Fruit fly (Drosophila melanogaster): Measurements from ENCODE around the gene Mnat9.

The Mnat9 gene

dm6 chr3R:31605117-31605432 is 10.9 kb downstream of the Mnat9 start (continued):
- TF ChIP-seq row (GFP tag; IDR thresholded peaks at IDR 0.05) (0 out of 3 replicates have a peak, but pooled peaks have one; percentile 7), exex (tag; optimal IDR thresholded peaks at IDR 0.05) (peak; percentile 8), CG15269 (tag; optimal IDR thresholded peaks at IDR 0.05) (peak; percentile 14), Med (GFP tag) (no peak), CG2678 (tag; optimal IDR thresholded peaks at IDR 0.05) (peak; percentile 4), CG1529 (GFP tag; optimal IDR thresholded peaks at IDR 0.05) (no peak), eve (GFP tag; optimal IDR thresholded peaks at IDR 0.05) (peak in 1 of 2 experiments; percentile 74), sens-2 (GFP tag; IDR thresholded peaks at IDR 0.05) (no peak), fd64A (GFP tag; optimal IDR thresholded peaks at IDR 0.05) (no peak), CG2199 (GFP tag; IDR thresholded peaks at IDR 0.05) (0 out of 3 replicates have a peak, but pooled peaks have one; percentile 27), CG18011 (GFP tag; optimal IDR thresholded peaks at IDR 0.05) (no peak), ato (GFP tag; IDR thresholded peaks at IDR 0.05; ENCODE audit: partially characterized antibody) (no peak), CG6272 (GFP tag; IDR thresholded peaks at IDR 0.05) (no peak), Atf3 (GFP tag; optimal IDR thresholded peaks at IDR 0.05) (no peak), ssp (GFP tag; IDR thresholded peaks at IDR 0.05) (no peak), slou (GFP tag; optimal IDR thresholded peaks at IDR 0.05) (no peak), amos (GFP tag; IDR thresholded peaks at IDR 0.05; ENCODE audit: partially characterized antibody) (no peak), wek (GFP tag; optimal IDR thresholded peaks at IDR 0.05) (no peak), inv (GFP tag; IDR thresholded peaks at IDR 0.05; ENCODE audit: partially characterized antibody) (no peak), Pdp1 (GFP tag; optimal IDR thresholded peaks at IDR 0.05) (peak in 1 of 2 experiments; percentile 78), pfk (GFP tag; optimal IDR thresholded peaks at IDR 0.05) (peak; percentile 66), trem (tag; optimal IDR thresholded peaks at IDR 0.05) (no peak), Dip2 (GFP tag; IDR thresholded peaks at IDR 0.05) (no peak), Hr3 (GFP tag; optimal IDR thresholded peaks at IDR 0.05) (no peak), Hr78 (GFP tag; optimal IDR thresholded peaks at IDR 0.05) (peak in 1 of 2 experiments; percentile 90), Xbp1 (GFP tag; optimal IDR thresholded peaks at IDR 0.05) (no peak), CG17568 (GFP tag; optimal IDR thresholded peaks at IDR 0.05) (peak; percentile 10), grau (tag; optimal IDR thresholded peaks at IDR 0.05) (peak; percentile 84), Dfd (GFP tag; optimal IDR thresholded peaks at IDR 0.05) (no peak), dysf (GFP tag; IDR thresholded peaks at IDR 0.05) (0 out of 3 replicates have a peak, but pooled peaks have one; percentile 13), Oaz (GFP tag; IDR thresholded peaks at IDR 0.05) (no peak), grn (GFP tag; optimal IDR thresholded peaks at IDR 0.05) (peak; percentile 49), her (GFP tag; optimal IDR thresholded peaks at IDR 0.05) (no peak), eyg (GFP tag; optimal IDR thresholded peaks at IDR 0.05) (no peak), CG6765 (GFP tag; optimal IDR thresholded peaks at IDR 0.05) (no peak), z (GFP tag; IDR thresholded peaks at IDR 0.05) (no peak)

DNA sequence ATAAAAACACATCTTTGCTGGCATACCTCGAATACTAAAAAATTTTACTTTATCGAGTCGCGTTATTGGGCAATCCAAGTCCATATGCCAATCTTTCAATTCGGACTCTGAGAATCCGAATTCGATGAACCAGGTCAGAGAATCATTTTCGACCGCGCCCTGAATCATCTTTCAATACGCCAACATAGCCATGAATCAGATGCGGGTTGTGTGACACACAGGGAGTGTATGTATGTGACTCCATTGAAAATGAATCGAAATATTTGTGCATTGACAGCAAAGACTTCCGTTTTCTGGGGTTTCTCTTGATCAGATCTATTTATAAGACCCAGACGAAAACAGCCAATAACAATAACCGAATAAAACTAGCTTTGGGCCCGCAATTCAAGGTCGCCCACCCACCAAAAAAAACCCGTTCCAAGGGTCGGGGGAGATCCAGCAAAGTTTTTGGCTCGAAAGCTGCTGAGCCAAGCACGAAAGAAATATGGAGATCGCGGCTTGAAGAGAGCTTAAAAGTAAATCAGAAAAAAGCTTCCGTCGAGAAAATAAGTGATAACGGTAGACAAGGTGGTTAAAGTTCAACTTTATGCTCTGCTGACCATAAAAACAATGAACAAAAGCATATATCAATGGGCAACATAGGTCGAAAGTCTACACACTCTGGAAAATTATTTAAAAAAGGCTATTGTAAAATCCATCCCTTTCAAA is 11.4 kb downstream of the Mnat9 start:
- TF ChIP-seq Dref (GFP tag; IDR thresholded peaks at IDR 0.05) (no peak), CG13624 (GFP tag; optimal IDR thresholded peaks at IDR 0.05) (no peak), CG15696 (tag; optimal IDR thresholded peaks at IDR 0.05) (no peak), Lhr (GFP tag; optimal IDR thresholded peaks at IDR 0.05) (no peak), CG10462 (GFP tag; optimal IDR thresholded peaks at IDR 0.05) (no peak), ftz-f1 (GFP tag; optimal IDR thresholded peaks at IDR 0.05) (peak; percentile 72), Trl (optimal IDR thresholded peaks at IDR 0.05) (no peak), Trl (GFP tag; optimal IDR thresholded peaks at IDR 0.05) (no peak), Xrp1 (GFP tag; IDR thresholded peaks at IDR 0.05) (no peak), CG3838 (GFP tag; optimal IDR thresholded peaks at IDR 0.05) (no peak), Ssrp (tag; optimal IDR thresholded peaks at IDR 0.05) (no peak), CG13287 (GFP tag; IDR thresholded peaks at IDR 0.05; ENCODE audit: partially characterized antibody) (no peak), CG9215 (GFP tag; IDR thresholded peaks at IDR 0.05) (no peak), gcm (GFP tag; optimal IDR thresholded peaks at IDR 0.05) (peak; percentile 62), Bgb (GFP tag; IDR thresholded peaks at IDR 0.05; ENCODE audit: partially characterized antibody) (0 out of 2 replicates have a peak, but pooled peaks have one; percentile 10), Bteb2 (GFP tag; optimal IDR thresholded peaks at IDR 0.05) (no peak), fru (optimal IDR thresholded peaks at IDR 0.05) (no peak)

Measured in whole organism, embryonic.